Worm (Caenorhabditis elegans) whole organism, L3 larva: Measurements from ENCODE around the gene T28A11.4.

Experiments used
- R02D3.7 ChIP-seq: fragments of 150-350 bp; optimal IDR thresholded peaks from 2 replicates; lab custom pipeline; 2014; ENCODE audit warnings: missing biosample characterization, missing genetic modification characterization
- ZK546.5 ChIP-seq: sonication (generic microtip); optimal IDR thresholded peaks from 2 replicates; lab custom pipeline; 2017; ENCODE audit warnings: missing biosample characterization, missing genetic modification characterization
- aly-2 ChIP-seq: fragments of 150-350 bp; optimal IDR thresholded peaks from 2 replicates; lab custom pipeline; 2014; ENCODE audit warnings: missing biosample characterization, missing genetic modification characterization
- ama-1 ChIP-seq: fragments of 150-350 bp; optimal IDR thresholded peaks from 2 replicates; lab custom pipeline; 2018
- ceh-28 ChIP-seq: fragments of 150-350 bp; optimal IDR thresholded peaks from 2 replicates; lab custom pipeline; 2014; ENCODE audit warnings: missing biosample characterization, missing genetic modification reagents, missing genetic modification characterization
- ceh-82 ChIP-seq: fragments of 150-350 bp; optimal IDR thresholded peaks from 2 replicates; lab custom pipeline; 2014; ENCODE audit warnings: missing biosample characterization, missing genetic modification characterization
- ceh-9 ChIP-seq: sonication (generic microtip); optimal IDR thresholded peaks from 2 replicates; lab custom pipeline; 2018; ENCODE audit warnings: missing biosample characterization, missing genetic modification characterization
- daf-12 ChIP-seq: fragments of 150-350 bp; optimal IDR thresholded peaks from 2 replicates; lab custom pipeline; 2014; ENCODE audit warnings: missing biosample characterization, missing genetic modification reagents, missing genetic modification characterization
- egl-5 ChIP-seq: fragments of 150-350 bp; optimal IDR thresholded peaks from 2 replicates; lab custom pipeline; 2017; ENCODE audit warnings: missing biosample characterization, missing genetic modification reagents, missing genetic modification characterization, inconsistent platforms
- elt-1 ChIP-seq: fragments of 150-350 bp; optimal IDR thresholded peaks from 2 replicates; lab custom pipeline; 2014; ENCODE audit warnings: missing biosample characterization, missing genetic modification characterization
- elt-2 ChIP-seq: sonication (generic microtip); optimal IDR thresholded peaks from 2 replicates; lab custom pipeline; 2016; ENCODE audit warnings: missing genetic modification reagents, mild to moderate bottlenecking, missing genetic modification characterization, missing compliant biosample characterization
- elt-3 ChIP-seq, 3 experiments: fragments of 150-350 bp in 1 of 3; sonication (generic microtip) in 2 of 3; optimal IDR thresholded peaks; 2 replicates in 2 of 3; 4 replicates in 1 of 3; lab custom pipeline; 2014 to 2017; ENCODE audit warnings: missing biosample characterization in 3 of 3, missing genetic modification characterization in 3 of 3
- eor-1 ChIP-seq, 2 experiments: fragments of 150-350 bp; optimal IDR thresholded peaks; 2 replicates each; lab custom pipeline; 2014 to 2018; ENCODE audit warnings: missing biosample characterization in 2 of 2, missing genetic modification characterization in 2 of 2
- fkh-10 ChIP-seq: sonication (generic microtip); optimal IDR thresholded peaks from 2 replicates; lab custom pipeline; 2017; ENCODE audit warnings: missing biosample characterization, missing genetic modification reagents, missing genetic modification characterization
- fos-1 ChIP-seq: fragments of 150-350 bp; optimal IDR thresholded peaks from 2 replicates; lab custom pipeline; 2014; ENCODE audit warnings: missing biosample characterization, missing genetic modification characterization
- hmg-11 ChIP-seq: sonication (generic microtip); optimal IDR thresholded peaks from 2 replicates; lab custom pipeline; 2016; ENCODE audit warnings: missing genetic modification characterization, missing compliant biosample characterization
- jun-1 ChIP-seq: fragments of 150-350 bp; optimal IDR thresholded peaks from 2 replicates; lab custom pipeline; 2014; ENCODE audit warnings: missing biosample characterization, missing genetic modification reagents, missing genetic modification characterization
- lin-15B ChIP-seq: fragments of 150-350 bp; optimal IDR thresholded peaks from 2 replicates; lab custom pipeline; 2014; ENCODE audit warnings: missing biosample characterization, missing genetic modification characterization
- lin-39 ChIP-seq: fragments of 150-350 bp; optimal IDR thresholded peaks from 2 replicates; lab custom pipeline; 2018; ENCODE audit warnings: missing biosample characterization, missing genetic modification reagents, missing genetic modification characterization
- mdl-1 ChIP-seq: fragments of 150-350 bp; optimal IDR thresholded peaks from 2 replicates; lab custom pipeline; 2014; ENCODE audit warnings: missing biosample characterization, missing genetic modification characterization
- mml-1 ChIP-seq: fragments of 150-350 bp; sonication (generic microtip); optimal IDR thresholded peaks from 3 replicates; lab custom pipeline; 2014; ENCODE audit warnings: missing biosample characterization, missing genetic modification characterization
- nfya-1 ChIP-seq: sonication (generic microtip); optimal IDR thresholded peaks from 2 replicates; lab custom pipeline; 2017; ENCODE audit warnings: missing genetic modification characterization, mild to moderate bottlenecking, missing compliant biosample characterization, antibody characterized with exemption, moderate library complexity; ENCODE audit not compliant: insufficient read depth
- nhr-11 ChIP-seq: fragments of 150-350 bp; optimal IDR thresholded peaks from 2 replicates; lab custom pipeline; 2014; ENCODE audit warnings: missing biosample characterization, missing genetic modification characterization
- nhr-12 ChIP-seq: fragments of 150-350 bp; optimal IDR thresholded peaks from 2 replicates; lab custom pipeline; 2014; ENCODE audit warnings: missing biosample characterization, missing genetic modification characterization
- nhr-23 ChIP-seq: fragments of 150-350 bp; optimal IDR thresholded peaks from 2 replicates; lab custom pipeline; 2014; ENCODE audit warnings: missing biosample characterization, missing genetic modification reagents, missing genetic modification characterization
- nhr-237 ChIP-seq: fragments of 150-350 bp; optimal IDR thresholded peaks from 2 replicates; lab custom pipeline; 2014; ENCODE audit warnings: missing biosample characterization, missing genetic modification characterization
- nhr-25 ChIP-seq: sonication (generic microtip); optimal IDR thresholded peaks from 2 replicates; lab custom pipeline; 2017; ENCODE audit warnings: missing biosample characterization, missing genetic modification characterization
- nhr-43 ChIP-seq: sonication (generic microtip); optimal IDR thresholded peaks from 2 replicates; lab custom pipeline; 2016; ENCODE audit warnings: mild to moderate bottlenecking, missing genetic modification characterization, missing compliant biosample characterization; ENCODE audit not compliant: poor library complexity, severe bottlenecking
- nhr-76 ChIP-seq: fragments of 150-350 bp; sonication (generic microtip); optimal IDR thresholded peaks from 5 replicates; lab custom pipeline; 2014; ENCODE audit warnings: missing biosample characterization, missing genetic modification characterization
- pha-4 ChIP-seq: fragments of 150-350 bp; optimal IDR thresholded peaks from 2 replicates; lab custom pipeline; 2014; ENCODE audit warnings: missing biosample characterization, missing genetic modification reagents, missing genetic modification characterization
- pqm-1 ChIP-seq: fragments of 150-350 bp; optimal IDR thresholded peaks from 2 replicates; lab custom pipeline; 2017; ENCODE audit warnings: missing biosample characterization, missing genetic modification characterization, inconsistent platforms
- sea-2 ChIP-seq: fragments of 150-350 bp; sonication (generic microtip); optimal IDR thresholded peaks from 4 replicates; lab custom pipeline; 2014; ENCODE audit warnings: missing biosample characterization, missing genetic modification reagents, missing genetic modification characterization
- skn-1 ChIP-seq: fragments of 150-350 bp; optimal IDR thresholded peaks from 2 replicates; lab custom pipeline; 2014; ENCODE audit warnings: missing biosample characterization, missing genetic modification characterization
- snpc-4 ChIP-seq: fragments of 150-350 bp; optimal IDR thresholded peaks from 2 replicates; lab custom pipeline; 2014; ENCODE audit warnings: missing biosample characterization, missing genetic modification characterization
- tbx-2 ChIP-seq: sonication (generic microtip); optimal IDR thresholded peaks from 2 replicates; lab custom pipeline; 2016; ENCODE audit warnings: mild to moderate bottlenecking, missing genetic modification characterization, missing compliant biosample characterization
- unc-39 ChIP-seq: sonication (generic microtip); optimal IDR thresholded peaks from 4 replicates; lab custom pipeline; 2017; ENCODE audit warnings: missing biosample characterization, missing genetic modification characterization
- unc-62 ChIP-seq: fragments of 150-350 bp; sonication (generic microtip); optimal IDR thresholded peaks from 4 replicates; lab custom pipeline; 2014; ENCODE audit warnings: missing biosample characterization, missing genetic modification reagents, missing genetic modification characterization
- ztf-11 ChIP-seq: fragments of 150-350 bp; optimal IDR thresholded peaks from 2 replicates; lab custom pipeline; 2014; ENCODE audit warnings: missing biosample characterization, missing genetic modification characterization
- ztf-4 ChIP-seq: fragments of 150-350 bp; optimal IDR thresholded peaks from 2 replicates; lab custom pipeline; 2014; ENCODE audit warnings: missing biosample characterization, missing genetic modification characterization

T28A11.4 gene

DNA sequence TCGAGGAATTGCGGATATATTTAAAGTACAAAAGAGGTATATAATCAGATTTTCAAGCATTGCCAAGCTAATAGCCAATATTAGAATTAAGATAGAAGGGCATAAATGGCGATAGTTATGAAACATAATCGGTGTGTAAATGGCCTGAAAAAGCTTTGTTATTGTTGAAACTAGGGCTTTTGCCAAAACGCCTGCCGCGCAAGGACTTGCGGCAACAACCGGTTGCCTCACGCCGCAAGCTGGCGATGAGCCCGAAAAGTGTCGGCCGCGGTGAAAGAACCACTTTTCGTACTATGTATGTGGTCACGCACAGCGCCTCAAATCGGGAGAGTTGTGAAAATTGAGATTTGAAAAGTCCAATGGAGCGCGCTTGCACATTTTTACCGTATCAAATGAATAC is 25.6 kb downstream of the T28A11.4 start:
- TF ChIP-seq elt-2 (tag; lab: Kevin White, UChicago) (no peak), nhr-237 (tag; lab: Kevin White, UChicago) (no peak), unc-62 (GFP tag; lab: Kevin White, UChicago) (no peak), aly-2 (tag; lab: Kevin White, UChicago) (no peak), ZK546.5 (tag; lab: Kevin White, UChicago) (no peak), nhr-12 (no peak)

DNA sequence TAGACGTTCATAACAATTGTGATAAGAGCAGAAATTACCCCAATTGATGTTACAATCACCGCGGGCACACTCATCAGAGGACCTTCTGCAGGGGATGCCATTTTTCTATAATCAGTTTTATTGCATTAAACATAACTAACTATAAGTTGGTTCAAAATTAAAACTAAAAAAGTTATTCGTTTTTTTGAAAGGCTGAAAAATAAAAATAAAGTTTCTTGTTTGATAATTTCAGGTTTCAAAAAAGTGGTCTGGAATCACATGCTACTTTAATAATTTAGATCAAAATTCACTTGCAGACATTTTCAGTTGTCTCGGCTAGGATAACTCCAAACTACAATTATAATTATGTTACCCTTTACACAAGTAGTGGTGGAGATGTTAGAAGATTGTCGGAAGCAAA is 28.0 kb downstream of the T28A11.4 start, which contains the start of gene srbc-1:
Gene srbc-1, minus strand, starts transcription at position 101 of the 400 bp plus-strand sequence.
- TF ChIP-seq nhr-23 (tag; lab: Kevin White, UChicago) = no peak
- TF ChIP-seq sea-2 (GFP tag; lab: Kevin White, UChicago) = no peak
- TF ChIP-seq ama-1 (lab: Kevin White, UChicago) = no peak
- TF ChIP-seq elt-3 (tag; optimal IDR thresholded peaks at IDR 0.05; lab: Kevin White, UChicago) = no peak
- TF ChIP-seq lin-39 = no peak
- TF ChIP-seq pha-4 (tag; lab: Kevin White, UChicago) = no peak
- TF ChIP-seq mml-1 = no peak
- no peak for TF ChIP-seq ceh-28 (tag; lab: Kevin White, UChicago)
- no peak for TF ChIP-seq ZK546.5 (tag; lab: Kevin White, UChicago)
- TF ChIP-seq snpc-4 (tag; lab: Kevin White, UChicago) = no peak
- no peak for TF ChIP-seq fkh-10 (GFP tag; lab: Kevin White, UChicago)
- no peak for TF ChIP-seq pqm-1 (tag; lab: Kevin White, UChicago)
- TF ChIP-seq ztf-4 = no peak
- no peak for TF ChIP-seq nhr-76
- no peak for TF ChIP-seq mdl-1
- TF ChIP-seq daf-12 (tag; lab: Kevin White, UChicago) = no peak

ce11 chrV:3308169-3308568 is 34.3 kb downstream of the T28A11.4 start, which contains the start of gene srbc-3:
Gene srbc-3 (plus strand): TSS chrV:3308469.
- TF ChIP-seq nhr-43 (tag; lab: Kevin White, UChicago) = no peak
- no peak for TF ChIP-seq skn-1 (tag; lab: Kevin White, UChicago)
- no peak for TF ChIP-seq lin-15B (tag; lab: Kevin White, UChicago)
- no peak for TF ChIP-seq nhr-12
- TF ChIP-seq nhr-11 (tag; lab: Kevin White, UChicago) = no peak

DNA sequence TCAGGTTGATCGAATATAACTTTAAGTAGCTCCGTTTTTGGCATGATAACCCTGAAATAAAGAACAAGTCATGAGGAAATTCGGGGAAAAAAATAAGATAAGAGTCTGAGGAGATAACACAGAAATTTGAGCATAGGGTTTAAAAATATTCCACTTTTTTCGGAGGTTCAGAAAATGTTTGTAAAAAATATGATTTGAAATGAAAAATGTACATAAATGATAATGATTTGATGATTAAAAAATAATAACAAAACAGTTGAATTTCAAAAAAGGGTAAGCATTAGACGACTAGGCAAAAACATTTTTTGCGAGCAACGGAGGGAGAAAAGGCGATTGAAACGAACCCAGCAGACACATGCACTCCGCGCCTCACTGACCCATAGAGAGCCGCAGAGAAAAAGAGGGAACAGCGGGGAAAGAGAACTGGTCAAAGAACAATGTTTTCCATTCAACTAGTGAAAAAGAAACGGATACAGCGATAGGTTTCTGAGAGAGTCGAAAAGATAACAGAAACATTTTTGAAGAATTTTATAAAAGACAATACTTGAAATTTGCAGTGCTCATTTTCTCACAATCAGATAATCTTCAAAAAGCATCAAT is 38.3 kb downstream of the T28A11.4 start, which contains the start of gene arrd-18:
Gene arrd-18, minus strand, starts transcription at position 51 of the 600 bp plus-strand sequence.
- TF ChIP-seq nhr-76 (no peak), ceh-28 (tag; lab: Kevin White, UChicago) (no peak), daf-12 (tag; lab: Kevin White, UChicago) (no peak), hmg-11 (tag; lab: Kevin White, UChicago) (peak; percentile 50), nhr-43 (tag; lab: Kevin White, UChicago) (no peak), nhr-25 (no peak), fos-1 (tag; lab: Kevin White, UChicago) (no peak), ZK546.5 (tag; lab: Kevin White, UChicago) (no peak), ceh-9 (tag; lab: Kevin White, UChicago) (no peak), unc-39 (tag; lab: Kevin White, UChicago) (no peak), elt-2 (tag; lab: Kevin White, UChicago) (peak; percentile 38), jun-1 (no peak), elt-3 (tag; optimal IDR thresholded peaks at IDR 0.05; lab: Kevin White, UChicago) (no peak), aly-2 (tag; lab: Kevin White, UChicago) (no peak), snpc-4 (tag; lab: Kevin White, UChicago) (peak; percentile 14), R02D3.7 (no peak), ceh-82 (tag; lab: Kevin White, UChicago) (no peak), pqm-1 (tag; lab: Kevin White, UChicago) (no peak), egl-5 (tag; lab: Kevin White, UChicago) (no peak), nfya-1 (tag; lab: Kevin White, UChicago) (peak; percentile 27), nhr-12 (no peak), ztf-11 (no peak), elt-1 (tag; lab: Kevin White, UChicago) (no peak), tbx-2 (no peak), eor-1 (tag; optimal IDR thresholded peaks at IDR 0.05; lab: Kevin White, UChicago) (no peak)
